Fruit fly (Drosophila melanogaster) whole organism, wandering third instar larva: Measurements from ENCODE around the gene CG42504.
A peak's percentile ranks its signal among the peaks of the same experiment; 100 is the strongest.

Experiments
- Abd-B ChIP-seq: fragments of >200 bp; optimal IDR thresholded peaks from 2 replicates; lab custom pipeline; 2017; ENCODE audit warnings: missing biosample characterization, missing genetic modification characterization
- CG32264 ChIP-seq: fragments of 200-800 bp; sonication (Bioruptor generic); optimal IDR thresholded peaks from 2 replicates; lab custom pipeline; 2016; ENCODE audit warnings: missing biosample characterization, missing genetic modification characterization
- CG9705 ChIP-seq: fragments of 200-800 bp; sonication (Bioruptor generic); optimal IDR thresholded peaks from 2 replicates; lab custom pipeline; 2018; ENCODE audit warnings: missing biosample characterization, mild to moderate bottlenecking, missing genetic modification characterization
- Dfd ChIP-seq: fragments of >200 bp; optimal IDR thresholded peaks from 2 replicates; lab custom pipeline; 2017; ENCODE audit warnings: missing biosample characterization, missing genetic modification characterization
- Dif ChIP-seq: fragments of 200-275, 200-300 bp; sonication (Bioruptor generic); optimal IDR thresholded peaks from 2 replicates; lab custom pipeline; 2018; ENCODE audit warnings: missing biosample characterization, missing genetic modification characterization; ENCODE audit not compliant: partially characterized antibody
- HLH106 ChIP-seq: fragments of 200-800 bp; optimal IDR thresholded peaks from 3 replicates; lab custom pipeline; 2019; ENCODE audit warnings: missing biosample characterization, mild to moderate bottlenecking, missing genetic modification characterization, moderate library complexity
- Hr78 ChIP-seq: fragments of >200 bp; optimal IDR thresholded peaks from 2 replicates; lab custom pipeline; 2017; ENCODE audit warnings: missing biosample characterization, missing genetic modification characterization
- Hr83 ChIP-seq: fragments of 200-300 bp; sonication (Bioruptor generic); optimal IDR thresholded peaks from 2 replicates; lab custom pipeline; 2016; ENCODE audit warnings: missing biosample characterization, mild to moderate bottlenecking, missing genetic modification characterization, moderate library complexity; ENCODE audit not compliant: poor library complexity, severe bottlenecking
- Jra ChIP-seq: sonication (Bioruptor generic); optimal IDR thresholded peaks from 2 replicates; lab custom pipeline; 2016; ENCODE audit warnings: missing biosample characterization, missing genetic modification characterization
- Mio ChIP-seq: sonication (Bioruptor generic); optimal IDR thresholded peaks from 2 replicates; lab custom pipeline; 2016; ENCODE audit warnings: missing biosample characterization, missing genetic modification characterization
- Myc ChIP-seq: fragments of >200 bp; optimal IDR thresholded peaks from 2 replicates; lab custom pipeline; 2017
- OdsH ChIP-seq: fragments of 200-800 bp; sonication (Bioruptor generic); optimal IDR thresholded peaks from 2 replicates; lab custom pipeline; 2016; ENCODE audit warnings: missing biosample characterization, mild to moderate bottlenecking, missing genetic modification characterization
- Sp1 ChIP-seq: fragments of 200-800 bp; sonication (Bioruptor generic); optimal IDR thresholded peaks from 3 replicates; lab custom pipeline; 2019; ENCODE audit warnings: missing biosample characterization, mild to moderate bottlenecking, missing genetic modification characterization, moderate library complexity
- Vsx2 ChIP-seq: fragments of 200-300, 225-300 bp; sonication (Bioruptor generic); optimal IDR thresholded peaks from 2 replicates; lab custom pipeline; 2018; ENCODE audit warnings: missing biosample characterization, missing genetic modification characterization; ENCODE audit not compliant: partially characterized antibody
- brk ChIP-seq: fragments of 200-800 bp; sonication (Bioruptor generic); optimal IDR thresholded peaks from 2 replicates; lab custom pipeline; 2016; ENCODE audit warnings: missing biosample characterization, mild to moderate bottlenecking, missing genetic modification characterization
- dl ChIP-seq, 2 experiments: fragments of 175-275, 200-275 bp in 1 of 2; fragments of 200-275 bp in 1 of 2; sonication (Bioruptor generic); optimal IDR thresholded peaks; lab custom pipeline; 2018; ENCODE audit warnings: mild to moderate bottlenecking in 2 of 2, missing biosample characterization in 2 of 2, missing genetic modification characterization in 2 of 2, moderate library complexity in 2 of 2; ENCODE audit not compliant: partially characterized antibody in 2 of 2, insufficient read depth in 1 of 2
- dmrt93B ChIP-seq: fragments of 200-800 bp; sonication (Bioruptor generic); optimal IDR thresholded peaks from 2 replicates; lab custom pipeline; 2018; ENCODE audit warnings: missing biosample characterization, mild to moderate bottlenecking, missing genetic modification characterization
- dsf ChIP-seq: sonication (Bioruptor generic); optimal IDR thresholded peaks from 2 replicates; lab custom pipeline; 2016; ENCODE audit warnings: missing biosample characterization, missing genetic modification characterization, borderline replicate concordance
- ey ChIP-seq: fragments of 200-800 bp; sonication (Bioruptor generic); optimal IDR thresholded peaks from 2 replicates; lab custom pipeline; 2016; ENCODE audit warnings: missing biosample characterization, missing genetic modification characterization
- foxo ChIP-seq, 2 experiments: fragments of 200-800 bp; sonication (Bioruptor generic); optimal IDR thresholded peaks; 2 replicates in 1 of 2; 3 replicates in 1 of 2; lab custom pipeline; 2016 to 2017; ENCODE audit warnings: missing biosample characterization in 2 of 2, missing genetic modification characterization in 2 of 2
- fru ChIP-seq: fragments of 200-800 bp; sonication (Bioruptor generic); optimal IDR thresholded peaks from 3 replicates; lab custom pipeline; 2016; ENCODE audit warnings: missing biosample characterization, mild to moderate bottlenecking, missing genetic modification characterization
- h ChIP-seq: fragments of 200-800 bp; sonication (Bioruptor generic); optimal IDR thresholded peaks from 3 replicates; lab custom pipeline; 2016; ENCODE audit warnings: missing biosample characterization, mild to moderate bottlenecking, missing genetic modification characterization
- jim ChIP-seq: fragments of 175-275, 200-325 bp; sonication (Bioruptor generic); optimal IDR thresholded peaks from 2 replicates; lab custom pipeline; 2016; ENCODE audit warnings: missing biosample characterization, mild to moderate bottlenecking, missing genetic modification characterization
- lola ChIP-seq: fragments of >200 bp; optimal IDR thresholded peaks from 2 replicates; lab custom pipeline; 2017; ENCODE audit warnings: missing biosample characterization, missing genetic modification characterization
- pan ChIP-seq: fragments of >200 bp; optimal IDR thresholded peaks from 2 replicates; lab custom pipeline; 2017
- psq ChIP-seq: fragments of 200-800 bp; sonication (Bioruptor generic); optimal IDR thresholded peaks from 3 replicates; lab custom pipeline; 2017; ENCODE audit warnings: missing biosample characterization, mild to moderate bottlenecking, missing genetic modification characterization, moderate library complexity
- rgr ChIP-seq: fragments of 200-800 bp; sonication (Bioruptor generic); optimal IDR thresholded peaks from 3 replicates; lab custom pipeline; 2016; ENCODE audit warnings: missing biosample characterization, mild to moderate bottlenecking, missing genetic modification characterization
- sage ChIP-seq: fragments of 200-800 bp; sonication (Bioruptor generic); optimal IDR thresholded peaks from 2 replicates; lab custom pipeline; 2016; ENCODE audit warnings: missing biosample characterization, mild to moderate bottlenecking, missing genetic modification characterization
- sv ChIP-seq: fragments of 200-800 bp; sonication (Bioruptor generic); optimal IDR thresholded peaks from 3 replicates; lab custom pipeline; 2016; ENCODE audit warnings: missing biosample characterization, missing genetic modification characterization
- tai ChIP-seq: sonication (Bioruptor generic); optimal IDR thresholded peaks from 2 replicates; lab custom pipeline; 2016; ENCODE audit warnings: missing biosample characterization, missing genetic modification characterization
- usp ChIP-seq: fragments of >200 bp; optimal IDR thresholded peaks from 2 replicates; lab custom pipeline; 2017; ENCODE audit warnings: missing biosample characterization, missing genetic modification characterization
- woc ChIP-seq: sonication (Bioruptor generic); optimal IDR thresholded peaks from 2 replicates; lab custom pipeline; 2016; ENCODE audit warnings: missing biosample characterization, mild to moderate bottlenecking, missing genetic modification characterization

Gene CG42504

DNA sequence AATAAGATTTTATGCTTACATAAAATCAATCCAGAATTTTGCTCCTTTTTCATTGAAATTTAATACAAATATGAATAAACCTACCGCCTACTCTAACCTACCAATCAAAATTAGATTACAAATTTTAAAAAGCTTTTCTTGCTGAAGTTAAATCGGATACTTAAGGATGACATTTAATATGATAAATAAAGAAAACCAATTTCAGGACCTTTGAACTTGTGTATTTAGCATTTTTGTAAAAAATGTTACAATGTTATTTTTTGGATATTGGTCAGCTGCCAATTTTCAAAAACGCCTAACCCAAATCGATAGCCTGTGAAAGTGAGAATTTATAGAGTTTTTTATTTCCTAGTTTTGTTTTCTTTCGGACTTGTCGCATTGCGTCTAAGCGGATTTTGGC is 17.6 kb upstream of the CG42504 start, which contains the start of gene CG14739:
Gene CG14739, minus strand, starts transcription at position 101 of the 400 bp plus-strand sequence.
- TF ChIP-seq Sp1 (GFP tag; lab: Kevin White, UChicago) (no peak), woc (GFP tag; lab: Kevin White, UChicago) (no peak), sv (no peak), psq (GFP tag; lab: Kevin White, UChicago) (no peak), lola (GFP tag; lab: Kevin White, UChicago) (no peak), dsf (GFP tag; lab: Kevin White, UChicago) (no peak), dmrt93B (no peak), Dfd (GFP tag; lab: Kevin White, UChicago) (no peak), brk (GFP tag; lab: Kevin White, UChicago) (no peak), tai (GFP tag; lab: Kevin White, UChicago) (no peak), jim (GFP tag; lab: Kevin White, UChicago) (no peak), OdsH (GFP tag; lab: Kevin White, UChicago) (no peak), sage (GFP tag; lab: Kevin White, UChicago) (no peak), foxo (GFP tag; optimal IDR thresholded peaks at IDR 0.05; lab: Kevin White, UChicago) (no peak), Jra (GFP tag; lab: Kevin White, UChicago) (no peak), Hr78 (GFP tag; lab: Kevin White, UChicago) (no peak), Abd-B (GFP tag; lab: Kevin White, UChicago) (no peak)
- TF ChIP-seq, all 38 proteins: peak for 0

DNA sequence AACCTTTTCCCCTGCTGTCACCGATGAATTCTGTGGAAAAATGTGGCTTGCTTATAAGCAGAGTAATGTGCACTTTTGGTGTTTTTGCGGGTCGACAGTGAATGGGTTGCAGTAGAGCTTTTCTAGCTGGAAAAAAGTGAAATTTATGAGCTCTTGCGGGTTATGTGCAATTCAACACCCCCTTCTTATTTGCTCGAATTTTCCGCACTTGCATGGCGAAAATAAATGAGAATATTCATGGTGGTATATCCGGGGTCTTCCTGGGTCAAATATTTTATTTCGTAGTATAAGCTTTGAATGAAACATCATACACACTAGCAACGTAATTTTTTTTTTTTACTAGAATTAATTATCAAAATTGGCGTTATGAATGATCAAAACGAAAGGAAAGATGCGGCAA is 8.7 kb upstream of the CG42504 start, which contains the start of gene CG14736:
Gene CG14736, plus strand, starts transcription at position 301 of the 400 bp plus-strand sequence.
- TF ChIP-seq fru (GFP tag; lab: Kevin White, UChicago) (no peak), ey (GFP tag; lab: Kevin White, UChicago) (no peak), sv (no peak), Dfd (GFP tag; lab: Kevin White, UChicago) (no peak), usp (GFP tag; lab: Kevin White, UChicago) (no peak), jim (GFP tag; lab: Kevin White, UChicago) (no peak), Myc (lab: Kevin White, UChicago) (no peak), h (no peak), CG9705 (no peak), Dif (no peak), Hr78 (GFP tag; lab: Kevin White, UChicago) (no peak), dl (GFP tag; optimal IDR thresholded peaks at IDR 0.05; lab: Kevin White, UChicago; ENCODE audit: insufficient read depth in 1 of 2, partially characterized antibody in 2 of 2) (no peak), brk (GFP tag; lab: Kevin White, UChicago) (no peak)
- TF ChIP-seq, all 38 proteins: peak for 0

dm6 chr3R:12032842-12033241 is 1.3 kb upstream of the CG42504 start, which contains the start of gene ssp5:
Gene ssp5, plus strand, starts transcription at chr3R:12033142.
- TF ChIP-seq fru (GFP tag; lab: Kevin White, UChicago) (no peak), rgr (GFP tag; lab: Kevin White, UChicago) (no peak), foxo (GFP tag; optimal IDR thresholded peaks at IDR 0.05; lab: Kevin White, UChicago) (no peak), Myc (lab: Kevin White, UChicago) (no peak), ey (GFP tag; lab: Kevin White, UChicago) (no peak), psq (GFP tag; lab: Kevin White, UChicago) (no peak), pan (no peak), usp (GFP tag; lab: Kevin White, UChicago) (no peak), Jra (GFP tag; lab: Kevin White, UChicago) (no peak), Vsx2 (no peak)

DNA sequence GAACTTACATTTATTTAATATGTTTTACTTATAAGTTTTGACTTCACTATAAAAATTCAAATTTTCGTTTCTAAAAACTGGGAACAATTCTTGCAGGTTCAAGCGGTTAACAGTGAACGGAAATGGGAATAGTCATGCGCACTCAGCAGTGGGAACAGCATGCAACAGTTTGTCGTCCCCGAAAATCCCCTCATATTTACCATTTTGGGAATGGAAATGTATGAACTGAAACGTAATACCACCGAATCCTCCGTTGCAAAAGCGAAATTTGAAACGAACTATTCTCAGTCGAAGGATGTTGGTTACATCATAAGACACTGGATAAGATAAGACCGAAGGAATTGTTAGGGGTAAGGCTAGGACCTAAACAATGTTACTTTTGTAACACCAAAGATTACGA is 10.6 kb downstream of the CG42504 start:
- TF ChIP-seq usp (GFP tag; lab: Kevin White, UChicago) (no peak), sage (GFP tag; lab: Kevin White, UChicago) (no peak), brk (GFP tag; lab: Kevin White, UChicago) (no peak), Dfd (GFP tag; lab: Kevin White, UChicago) (no peak), jim (GFP tag; lab: Kevin White, UChicago) (no peak), Sp1 (GFP tag; lab: Kevin White, UChicago) (no peak), rgr (GFP tag; lab: Kevin White, UChicago) (no peak), sv (no peak), fru (GFP tag; lab: Kevin White, UChicago) (no peak), dmrt93B (no peak), woc (GFP tag; lab: Kevin White, UChicago) (no peak), CG9705 (no peak), Hr83 (GFP tag; lab: Kevin White, UChicago) (no peak)

DNA sequence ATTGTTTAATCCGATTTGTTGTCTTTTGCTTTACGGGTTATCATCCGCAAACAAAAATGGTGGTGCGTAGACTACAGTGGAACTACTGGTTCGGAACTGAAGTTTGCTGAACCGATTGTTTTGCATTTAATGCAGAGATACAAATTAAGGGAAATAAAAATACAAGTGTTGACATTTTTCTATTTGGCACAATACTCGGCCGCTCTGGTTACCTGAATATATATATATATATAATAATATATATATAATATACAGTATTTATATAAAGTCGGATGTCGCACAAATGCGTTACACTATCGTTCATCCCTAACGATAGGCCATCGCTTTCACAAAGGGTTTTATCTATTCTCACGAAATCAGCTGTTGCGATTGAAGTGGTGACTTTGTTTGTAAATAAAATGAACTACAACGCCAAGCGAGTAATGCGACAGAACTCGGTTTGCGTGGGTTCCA is 14.7 kb downstream of the CG42504 start, which contains the start of the genes DCAF12 and Spt3:
Gene DCAF12, minus strand, starts transcription at position 204 of the 453 bp plus-strand sequence.
Gene Spt3, plus strand, starts transcription at position 329 of the 453 bp plus-strand sequence.
- peak; percentile 17 for TF ChIP-seq CG32264 (GFP tag; lab: Kevin White, UChicago)
- TF ChIP-seq Mio (GFP tag; lab: Kevin White, UChicago) = no peak
- TF ChIP-seq psq (GFP tag; lab: Kevin White, UChicago) = peak; percentile 52
- no peak for TF ChIP-seq ey (GFP tag; lab: Kevin White, UChicago)
- peak; percentile 83 for TF ChIP-seq woc (GFP tag; lab: Kevin White, UChicago)
- no peak for TF ChIP-seq sv
- TF ChIP-seq dmrt93B = peak; percentile 50
- peak; percentile 13 for TF ChIP-seq CG9705
- peak; percentile 74 for TF ChIP-seq HLH106 (tag; lab: Kevin White, UChicago)
- TF ChIP-seq Myc (lab: Kevin White, UChicago) = peak; percentile 3
